Fruit fly (Drosophila melanogaster) whole organism, embryonic: ENCODE results near the gene Wwox.

Experiments used
- ATbp ChIP-seq: fragments of 200-800 bp; sonication (Bioruptor generic); optimal IDR thresholded peaks from 2 replicates; lab custom pipeline; 2017; ENCODE audit warnings: missing biosample characterization, mild to moderate bottlenecking, missing genetic modification characterization, missing genetic modification reagents
- BEAF-32 ChIP-seq: fragments of 200-800 bp; sonication (Bioruptor generic); optimal IDR thresholded peaks from 3 replicates; lab custom pipeline; 2017; ENCODE audit warnings: missing biosample characterization, missing genetic modification characterization, mild to moderate bottlenecking, moderate library complexity, missing genetic modification reagents
- Bgb ChIP-seq: fragments of 200-800 bp; sonication (Bioruptor generic); IDR thresholded peaks from 2 replicates; pipeline ENCODE4 v1.3.6; 2022; ENCODE audit warnings: missing biosample characterization, missing genetic modification characterization; ENCODE audit not compliant: partially characterized antibody
- CG11085 ChIP-seq: fragments of 200-800 bp; sonication (Bioruptor generic); IDR thresholded peaks from 2 replicates; pipeline ENCODE4 v1.3.6; 2022; ENCODE audit warnings: missing biosample characterization, missing genetic modification characterization
- CG12769 ChIP-seq: fragments of 200-800 bp; sonication (Bioruptor generic); optimal IDR thresholded peaks from 2 replicates; lab custom pipeline; 2019; ENCODE audit warnings: missing biosample characterization, mild to moderate bottlenecking, missing genetic modification characterization, moderate library complexity
- CG12942 ChIP-seq: fragments of 200-800 bp; sonication (Bioruptor generic); optimal IDR thresholded peaks from 3 replicates; lab custom pipeline; 2016; ENCODE audit warnings: missing biosample characterization, missing genetic modification characterization
- CG13287 ChIP-seq: fragments of 200-800 bp; sonication (Bioruptor generic); IDR thresholded peaks from 2 replicates; pipeline ENCODE4 v1.3.6; 2022; ENCODE audit warnings: missing biosample characterization, missing genetic modification characterization; ENCODE audit not compliant: partially characterized antibody
- CG15601 ChIP-seq: fragments of 200-800 bp; sonication (Bioruptor generic); optimal IDR thresholded peaks from 3 replicates; lab custom pipeline; 2019; ENCODE audit warnings: missing biosample characterization, mild to moderate bottlenecking, missing genetic modification characterization, moderate library complexity
- CG30403 ChIP-seq: fragments of 200-800 bp; sonication (Bioruptor generic); optimal IDR thresholded peaks from 3 replicates; lab custom pipeline; 2016; ENCODE audit warnings: missing biosample characterization, missing genetic modification characterization
- CG3065 ChIP-seq: fragments of 200-800 bp; sonication (Bioruptor generic); optimal IDR thresholded peaks from 2 replicates; lab custom pipeline; 2016; ENCODE audit warnings: missing biosample characterization, missing genetic modification characterization
- CG33557 ChIP-seq: fragments of 200-800 bp; sonication (Bioruptor generic); optimal IDR thresholded peaks from 2 replicates; lab custom pipeline; 2019; ENCODE audit warnings: missing biosample characterization, mild to moderate bottlenecking, missing genetic modification characterization, moderate library complexity
- CG42726 ChIP-seq: fragments of 200-800 bp; sonication (Bioruptor generic); IDR thresholded peaks from 2 replicates; pipeline ENCODE4 v1.3.6; 2022; ENCODE audit warnings: missing biosample characterization, missing genetic modification characterization; ENCODE audit not compliant: partially characterized antibody
- CG7357 ChIP-seq: fragments of 200-800 bp; sonication (Bioruptor generic); IDR thresholded peaks from 3 replicates; pipeline ENCODE4 v1.3.6; 2022; ENCODE audit warnings: missing biosample characterization, missing genetic modification characterization
- CG8478 ChIP-seq: fragments of >200 bp; optimal IDR thresholded peaks from 2 replicates; lab custom pipeline; 2018
- CG9876 ChIP-seq: fragments of 200-800 bp; sonication (Bioruptor generic); optimal IDR thresholded peaks from 2 replicates; lab custom pipeline; 2016; ENCODE audit warnings: missing biosample characterization, missing genetic modification characterization
- Camta ChIP-seq: fragments of 200-800 bp; sonication (Bioruptor generic); optimal IDR thresholded peaks from 2 replicates; lab custom pipeline; 2016; ENCODE audit warnings: missing biosample characterization, missing genetic modification characterization
- CkIIα-i1 ChIP-seq: fragments of 200-800 bp; sonication (Bioruptor generic); IDR thresholded peaks from 2 replicates; pipeline ENCODE4 v1.3.6; 2022; ENCODE audit warnings: missing biosample characterization, missing genetic modification characterization
- D ChIP-seq, 2 experiments: fragments of 200-800 bp in 1 of 2; fragments of >200 bp in 1 of 2; sonication (Bioruptor generic) in 1 of 2; optimal IDR thresholded peaks; 2 replicates in 1 of 2; 3 replicates in 1 of 2; lab custom pipeline; 2017; ENCODE audit warnings: mild to moderate bottlenecking in 1 of 2, missing biosample characterization in 1 of 2, missing genetic modification characterization in 1 of 2, missing genetic modification reagents in 1 of 2
- D19A ChIP-seq: fragments of 200-800 bp; optimal IDR thresholded peaks from 3 replicates; lab custom pipeline; 2019; ENCODE audit warnings: missing biosample characterization, mild to moderate bottlenecking, missing genetic modification characterization, moderate library complexity
- Elba2 ChIP-seq: fragments of 200-800 bp; sonication (Bioruptor generic); optimal IDR thresholded peaks from 3 replicates; lab custom pipeline; 2016; ENCODE audit warnings: missing biosample characterization, missing genetic modification characterization
- HLHmδ ChIP-seq: fragments of 200-800 bp; sonication (Bioruptor generic); optimal IDR thresholded peaks from 2 replicates; lab custom pipeline; 2018; ENCODE audit warnings: missing biosample characterization, mild to moderate bottlenecking, missing genetic modification characterization, moderate library complexity
- Hr3 ChIP-seq: fragments of 200-800 bp; sonication (Bioruptor generic); optimal IDR thresholded peaks from 3 replicates; lab custom pipeline; 2016; ENCODE audit warnings: missing biosample characterization, missing genetic modification characterization
- Max ChIP-seq: fragments of 200-800 bp; sonication (Bioruptor generic); optimal IDR thresholded peaks from 2 replicates; lab custom pipeline; 2016; ENCODE audit warnings: missing biosample characterization, mild to moderate bottlenecking, missing genetic modification characterization
- Mes4 ChIP-seq: fragments of 200-800 bp; sonication (Bioruptor generic); optimal IDR thresholded peaks from 2 replicates; lab custom pipeline; 2016; ENCODE audit warnings: missing biosample characterization, missing genetic modification characterization
- NC2β ChIP-seq: fragments of 200-800 bp; sonication (Bioruptor generic); optimal IDR thresholded peaks from 2 replicates; lab custom pipeline; 2016; ENCODE audit warnings: missing biosample characterization, missing genetic modification characterization
- Nf-YA ChIP-seq: fragments of 200-800 bp; sonication (Bioruptor generic); IDR thresholded peaks from 2 replicates; pipeline ENCODE4 v1.3.6; 2022; ENCODE audit warnings: missing biosample characterization, missing genetic modification characterization
- Oli ChIP-seq: fragments of 200-800 bp; sonication (Bioruptor generic); optimal IDR thresholded peaks from 2 replicates; lab custom pipeline; 2018; ENCODE audit warnings: missing biosample characterization, mild to moderate bottlenecking, missing genetic modification characterization, moderate library complexity
- Rx ChIP-seq: fragments of 200-800 bp; sonication (Bioruptor generic); IDR thresholded peaks from 2 replicates; pipeline ENCODE4 v1.3.6; 2022; ENCODE audit warnings: missing biosample characterization, missing genetic modification characterization
- Scr ChIP-seq: fragments of 200-800 bp; sonication (Bioruptor generic); IDR thresholded peaks from 2 replicates; pipeline ENCODE4 v1.3.6; 2022; ENCODE audit warnings: missing biosample characterization, missing genetic modification characterization; ENCODE audit not compliant: partially characterized antibody
- bigmax ChIP-seq: fragments of 200-800 bp; sonication (Bioruptor generic); optimal IDR thresholded peaks from 2 replicates; lab custom pipeline; 2018; ENCODE audit warnings: missing biosample characterization, mild to moderate bottlenecking, missing genetic modification characterization
- cad ChIP-seq: fragments of >200 bp; optimal IDR thresholded peaks from 2 replicates; lab custom pipeline; 2017; ENCODE audit warnings: missing biosample characterization, missing genetic modification characterization
- dysf ChIP-seq: fragments of 200-800 bp; sonication (Bioruptor generic); IDR thresholded peaks from 3 replicates; pipeline ENCODE4 v1.3.6; 2022; ENCODE audit warnings: missing biosample characterization, missing genetic modification characterization
- fd64A ChIP-seq: fragments of 200-800 bp; sonication (Bioruptor generic); optimal IDR thresholded peaks from 3 replicates; lab custom pipeline; 2018; ENCODE audit warnings: missing biosample characterization, mild to moderate bottlenecking, missing genetic modification characterization
- gce ChIP-seq: fragments of 200-800 bp; sonication (Bioruptor generic); IDR thresholded peaks from 3 replicates; pipeline ENCODE4 v1.3.6; 2022; ENCODE audit warnings: missing biosample characterization, missing genetic modification characterization
- hkb ChIP-seq, 2 experiments: fragments of 200-800 bp in 1 of 2; fragments of >200 bp in 1 of 2; sonication (Bioruptor generic) in 1 of 2; IDR thresholded peaks in 1 of 2; optimal IDR thresholded peaks in 1 of 2; 2 replicates each; pipeline versions ENCODE4 v1.3.6 to Lab custom; 2017 to 2022; ENCODE audit warnings: missing biosample characterization in 1 of 2, missing genetic modification characterization in 1 of 2
- mam ChIP-seq: fragments of 200-800 bp; sonication (Bioruptor generic); optimal IDR thresholded peaks from 3 replicates; lab custom pipeline; 2016; ENCODE audit warnings: missing biosample characterization, missing genetic modification characterization
- mld ChIP-seq: fragments of 200-800 bp; sonication (Bioruptor generic); IDR thresholded peaks from 3 replicates; pipeline ENCODE4 v1.3.6; 2022; ENCODE audit warnings: missing biosample characterization, missing genetic modification characterization; ENCODE audit not compliant: partially characterized antibody
- nerfin-2 ChIP-seq: fragments of 200-800 bp; sonication (Bioruptor generic); IDR thresholded peaks from 2 replicates; pipeline ENCODE4 v1.3.6; 2022; ENCODE audit warnings: missing biosample characterization, missing genetic modification characterization; ENCODE audit not compliant: partially characterized antibody
- odd ChIP-seq: fragments of 200-800 bp; sonication (Bioruptor generic); optimal IDR thresholded peaks from 2 replicates; lab custom pipeline; 2017; ENCODE audit warnings: missing biosample characterization, mild to moderate bottlenecking, missing genetic modification characterization
- pnt ChIP-seq: fragments of 200-800 bp; sonication (Bioruptor generic); optimal IDR thresholded peaks from 3 replicates; lab custom pipeline; 2016; ENCODE audit warnings: missing biosample characterization, missing genetic modification characterization
- psq ChIP-seq: fragments of 200-800 bp; sonication (Bioruptor generic); optimal IDR thresholded peaks from 2 replicates; lab custom pipeline; 2017; ENCODE audit warnings: missing biosample characterization, missing genetic modification characterization
- ranshi ChIP-seq: fragments of 200-800 bp; sonication (Bioruptor generic); IDR thresholded peaks from 2 replicates; pipeline ENCODE4 v1.3.6; 2022; ENCODE audit warnings: missing biosample characterization, missing genetic modification characterization
- salm ChIP-seq: fragments of 200-800 bp; sonication (Bioruptor generic); optimal IDR thresholded peaks from 2 replicates; lab custom pipeline; 2018; ENCODE audit warnings: missing biosample characterization, mild to moderate bottlenecking, missing genetic modification characterization
- sc ChIP-seq, 3 experiments: fragments of >200 bp in 2 of 3; fragments of 200-800 bp in 1 of 3; sonication (Bioruptor generic) in 1 of 3; optimal IDR thresholded peaks; 2 replicates in 2 of 3; 3 replicates in 1 of 3; lab custom pipeline; 2017; ENCODE audit warnings: mild to moderate bottlenecking in 1 of 3, missing biosample characterization in 1 of 3, missing genetic modification characterization in 1 of 3, missing genetic modification reagents in 1 of 3
- sr ChIP-seq: fragments of 200-800 bp; sonication (Bioruptor generic); IDR thresholded peaks from 3 replicates; pipeline ENCODE4 v1.3.6; 2022; ENCODE audit warnings: missing biosample characterization, missing genetic modification characterization
- stc ChIP-seq: fragments of 200-800 bp; sonication (Bioruptor generic); IDR thresholded peaks from 2 replicates; pipeline ENCODE4 v1.3.6; 2022; ENCODE audit warnings: missing biosample characterization, missing genetic modification characterization
- stwl ChIP-seq: fragments of 200-800 bp; sonication (Bioruptor generic); optimal IDR thresholded peaks from 3 replicates; lab custom pipeline; 2018; ENCODE audit warnings: missing biosample characterization, mild to moderate bottlenecking, missing genetic modification characterization, moderate library complexity
- tup ChIP-seq: fragments of 200-800 bp; sonication (Bioruptor generic); optimal IDR thresholded peaks from 2 replicates; lab custom pipeline; 2016; ENCODE audit warnings: missing biosample characterization, mild to moderate bottlenecking, missing genetic modification characterization, moderate library complexity
- zen ChIP-seq: fragments of 200-800 bp; sonication (Bioruptor generic); optimal IDR thresholded peaks from 3 replicates; lab custom pipeline; 2018; ENCODE audit warnings: missing biosample characterization, mild to moderate bottlenecking, missing genetic modification characterization, moderate library complexity

Wwox gene

dm6 chr2L:8030693-8031210 lies 26.7 kb upstream of the Wwox start, which contains the start of gene Cka (continued):
- TF ChIP-seq CG13287 (0 out of 2 replicates have a peak, but pooled peaks have one; percentile 17), CG30403 (GFP tag; lab: Kevin White, UChicago) (no peak), HLHmδ (GFP tag; lab: Kevin White, UChicago) (peak; percentile 54), pnt (GFP tag; lab: Kevin White, UChicago) (no peak), sr (0 out of 3 replicates have a peak, but pooled peaks have one; percentile 12), CG11085 (GFP tag; lab: Robert Waterston, UW) (no peak), odd (no peak), Elba2 (GFP tag; lab: Kevin White, UChicago) (no peak), gce (GFP tag; lab: Robert Waterston, UW) (no peak), tup (no peak), Scr (GFP tag; lab: Robert Waterston, UW) (peak; percentile 8; the same call in 1 of the 2 replicates), CG8478 (lab: Kevin White, UChicago) (peak; percentile 97), Hr3 (no peak), NC2β (GFP tag; lab: Kevin White, UChicago) (no peak), hkb (optimal IDR thresholded peaks at IDR 0.05; lab: Kevin White, UChicago) (peak; percentile 59), hkb (GFP tag; IDR thresholded peaks at IDR 0.05; lab: Robert Waterston, UW) (no peak), ranshi (GFP tag; lab: Robert Waterston, UW) (no peak), CG42726 (GFP tag; lab: Robert Waterston, UW) (0 out of 2 replicates have a peak, but pooled peaks have one; percentile 27), Mes4 (GFP tag; lab: Kevin White, UChicago) (no peak), Bgb (GFP tag; lab: Robert Waterston, UW) (peak; percentile 61; the same call in 1 of the 2 replicates), mld (GFP tag; lab: Robert Waterston, UW) (no peak), D (optimal IDR thresholded peaks at IDR 0.05; lab: Kevin White, UChicago) (peak; percentile 73), D (GFP tag; optimal IDR thresholded peaks at IDR 0.05; lab: Kevin White, UChicago) (no peak), CG12769 (no peak), Oli (tag; lab: Kevin White, UChicago) (peak; percentile 21), cad (GFP tag; lab: Kevin White, UChicago) (no peak), CG15601 (tag; lab: Kevin White, UChicago) (no peak), BEAF-32 (GFP tag; lab: Kevin White, UChicago) (peak; percentile 25), D19A (tag; lab: Kevin White, UChicago) (no peak), zen (peak; percentile 7), CG12942 (no peak), salm (tag; lab: Kevin White, UChicago) (no peak), bigmax (GFP tag; lab: Kevin White, UChicago) (no peak), Rx (GFP tag; lab: Robert Waterston, UW) (no peak), psq (GFP tag; lab: Kevin White, UChicago) (no peak), fd64A (no peak), CG9876 (no peak), CkIIα-i1 (GFP tag; lab: Robert Waterston, UW) (no peak), CG3065 (GFP tag; lab: Kevin White, UChicago) (no peak), dysf (GFP tag; lab: Robert Waterston, UW) (no peak), sc (optimal IDR thresholded peaks at IDR 0.05; lab: Kevin White, UChicago) (no peak), sc (GFP tag; optimal IDR thresholded peaks at IDR 0.05; lab: Kevin White, UChicago) (no peak), mam (GFP tag; lab: Kevin White, UChicago) (no peak), Max (no peak), ATbp (GFP tag; lab: Kevin White, UChicago) (no peak), stc (GFP tag; lab: Robert Waterston, UW) (no peak), CG33557 (peak; percentile 46), stwl (peak; percentile 33), Camta (GFP tag; lab: Kevin White, UChicago) (no peak), nerfin-2 (GFP tag; lab: Robert Waterston, UW) (no peak), Nf-YA (GFP tag; lab: Robert Waterston, UW) (no peak), CG7357 (no peak)
